Fruit fly (Drosophila melanogaster): Measurements from ENCODE around the gene Lcp65Ae.

Lcp65Ae gene

dm6 chr3L:6158530-6158929 lies 20.6 kb upstream of the Lcp65Ae start, which contains the start of gene Cpr65Ay:
TSS of gene Cpr65Ay (minus strand) at chr3L:6158630.
- TF ChIP-seq CG16779 (tag; optimal IDR thresholded peaks at IDR 0.05) (no peak), net (GFP tag; optimal IDR thresholded peaks at IDR 0.05) (no peak), Sox14 (GFP tag; optimal IDR thresholded peaks at IDR 0.05) (no peak), eg (GFP tag; IDR thresholded peaks at IDR 0.05) (no peak), vri (GFP tag; optimal IDR thresholded peaks at IDR 0.05) (no peak), fd85E (GFP tag; optimal IDR thresholded peaks at IDR 0.05) (no peak), CG11294 (GFP tag; IDR thresholded peaks at IDR 0.05) (no peak), acj6 (GFP tag; optimal IDR thresholded peaks at IDR 0.05) (no peak), CG6163 (GFP tag; IDR thresholded peaks at IDR 0.05) (no peak), Eip75B (GFP tag; optimal IDR thresholded peaks at IDR 0.05) (no peak), CG34406 (GFP tag; optimal IDR thresholded peaks at IDR 0.05) (no peak), dac (GFP tag; optimal IDR thresholded peaks at IDR 0.05) (no peak), CG8119 (GFP tag; IDR thresholded peaks at IDR 0.05) (no peak), Sox15 (GFP tag; optimal IDR thresholded peaks at IDR 0.05) (no peak)

- peak; percentile 33 for TF ChIP-seq CG6276 (GFP tag; optimal IDR thresholded peaks at IDR 0.05)
- TF ChIP-seq Eip93F (GFP tag; optimal IDR thresholded peaks at IDR 0.05), result no peak
- TF ChIP-seq CG32006 (GFP tag; optimal IDR thresholded peaks at IDR 0.05), result peak; percentile 14
- peak; percentile 34 for TF ChIP-seq Eip78C (GFP tag)
These were observed 19.6 kb upstream of the Lcp65Ae start, which contains the start of gene CG13297 for dm6 chr3L:6157327-6158032. TSS of gene CG13297 (minus strand) at chr3L:6157377.

dm6 chr3L:6154951-6155394 lies 17.1 kb upstream of the Lcp65Ae start:
- TF ChIP-seq CG8632 (GFP tag; optimal IDR thresholded peaks at IDR 0.05), result peak; percentile 49
- TF ChIP-seq CG10669 (GFP tag; optimal IDR thresholded peaks at IDR 0.05), result peak; percentile 25
- peak; percentile 83 to 93 for TF ChIP-seq ss (GFP tag; optimal IDR thresholded peaks at IDR 0.05)
- TF ChIP-seq CG9139 (GFP tag; optimal IDR thresholded peaks at IDR 0.05), result peak; percentile 88
- TF ChIP-seq CG6276 (GFP tag; optimal IDR thresholded peaks at IDR 0.05), result peak; percentile 76
- TF ChIP-seq CG16779 (tag; optimal IDR thresholded peaks at IDR 0.05), result peak; percentile 63
- peak; percentile 57 for TF ChIP-seq spab (GFP tag; optimal IDR thresholded peaks at IDR 0.05)
- peak; percentile 31 for TF ChIP-seq Lpt (GFP tag; optimal IDR thresholded peaks at IDR 0.05)
- TF ChIP-seq eg (GFP tag; IDR thresholded peaks at IDR 0.05), result peak; percentile 84
- TF ChIP-seq fd59A (GFP tag; optimal IDR thresholded peaks at IDR 0.05), result peak; percentile 20
- TF ChIP-seq dsx (GFP tag; optimal IDR thresholded peaks at IDR 0.05; ENCODE audit: poor library complexity, severe bottlenecking), result peak; percentile 62
- no peak for TF ChIP-seq Met (GFP tag; optimal IDR thresholded peaks at IDR 0.05)
- TF ChIP-seq CG6792 (GFP tag; optimal IDR thresholded peaks at IDR 0.05), result peak; percentile 12
- peak; percentile 37 for TF ChIP-seq CG3919 (GFP tag; optimal IDR thresholded peaks at IDR 0.05)
- TF ChIP-seq Eip75B (GFP tag; optimal IDR thresholded peaks at IDR 0.05), result peak; percentile 53
- TF ChIP-seq net (GFP tag; optimal IDR thresholded peaks at IDR 0.05), result peak; percentile 59
- peak; percentile 82 for TF ChIP-seq CG6163 (GFP tag; IDR thresholded peaks at IDR 0.05)
- no peak for TF ChIP-seq CG31627 (GFP tag; optimal IDR thresholded peaks at IDR 0.05)
- TF ChIP-seq Eip78C (GFP tag), result peak; percentile 73
- TF ChIP-seq CG6808 (GFP tag; optimal IDR thresholded peaks at IDR 0.05), result peak; percentile 86
- TF ChIP-seq Sox15 (GFP tag; optimal IDR thresholded peaks at IDR 0.05), result no peak
- TF ChIP-seq CG1621 (tag; optimal IDR thresholded peaks at IDR 0.05), result peak; percentile 57
- TF ChIP-seq CG3032 (tag; optimal IDR thresholded peaks at IDR 0.05), result peak; percentile 42
- no peak for TF ChIP-seq esn (GFP tag; optimal IDR thresholded peaks at IDR 0.05)
- no peak for TF ChIP-seq vri (GFP tag; optimal IDR thresholded peaks at IDR 0.05)
- TF ChIP-seq Ets96B (tag; optimal IDR thresholded peaks at IDR 0.05), result peak; percentile 37
- TF ChIP-seq pdm3 (GFP tag; optimal IDR thresholded peaks at IDR 0.05), result peak; percentile 15
- TF ChIP-seq Sox14 (GFP tag; optimal IDR thresholded peaks at IDR 0.05), result no peak
- peak; percentile 30 for TF ChIP-seq CG11762 (GFP tag; optimal IDR thresholded peaks at IDR 0.05; ENCODE audit: insufficient read depth)
- TF ChIP-seq Blimp-1 (GFP tag; optimal IDR thresholded peaks at IDR 0.05), result peak; percentile 16
- no peak for TF ChIP-seq Hr39 (GFP tag; optimal IDR thresholded peaks at IDR 0.05)
- TF ChIP-seq CG15336 (GFP tag; IDR thresholded peaks at IDR 0.05), result peak; percentile 65
- TF ChIP-seq CG7368 (GFP tag; optimal IDR thresholded peaks at IDR 0.05), result peak; percentile 51
- peak; percentile 77 for TF ChIP-seq CG8119 (GFP tag; IDR thresholded peaks at IDR 0.05)
